Fruit fly (Drosophila melanogaster) whole organism, pupa: ENCODE data around the gene Arf1.

Source experiments
- CG10348 ChIP-seq: fragments of 200-800 bp; sonication (Bioruptor generic); IDR thresholded peaks from 2 replicates; pipeline ENCODE4 v1.3.6; 2022; ENCODE audit warnings: missing biosample characterization, missing genetic modification characterization
- CG12605 ChIP-seq: fragments of 200-800 bp; sonication (Bioruptor generic); IDR thresholded peaks from 2 replicates; pipeline ENCODE4 v1.3.6; 2022; ENCODE audit warnings: missing biosample characterization, missing genetic modification characterization
- CG13204 ChIP-seq: fragments of 200-800 bp; sonication (Bioruptor generic); optimal IDR thresholded peaks from 2 replicates; lab custom pipeline; 2018; ENCODE audit warnings: missing biosample characterization, mild to moderate bottlenecking, missing genetic modification characterization, moderate library complexity
- CG14655 ChIP-seq: fragments of 200-800 bp; sonication (Bioruptor generic); optimal IDR thresholded peaks from 3 replicates; lab custom pipeline; 2017; ENCODE audit warnings: mild to moderate bottlenecking, missing biosample characterization, missing genetic modification reagents, missing genetic modification characterization
- CG15710 ChIP-seq: fragments of 200-800 bp; sonication (Bioruptor generic); optimal IDR thresholded peaks from 2 replicates; lab custom pipeline; 2018; ENCODE audit warnings: missing biosample characterization, mild to moderate bottlenecking, missing genetic modification characterization, moderate library complexity
- CG17806 ChIP-seq: fragments of 200-800 bp; sonication (Bioruptor generic); optimal IDR thresholded peaks from 2 replicates; lab custom pipeline; 2018; ENCODE audit warnings: missing biosample characterization, mild to moderate bottlenecking, missing genetic modification characterization, moderate library complexity
- CG32121 ChIP-seq: fragments of 200-800 bp; sonication (Bioruptor generic); IDR thresholded peaks from 2 replicates; pipeline ENCODE4 v1.3.6; 2022; ENCODE audit warnings: missing biosample characterization, missing genetic modification characterization
- CG34367 ChIP-seq: fragments of 200-800 bp; sonication (Bioruptor generic); optimal IDR thresholded peaks from 2 replicates; lab custom pipeline; 2018; ENCODE audit warnings: missing biosample characterization, mild to moderate bottlenecking, missing genetic modification characterization
- CG4496 ChIP-seq: fragments of 200-800 bp; sonication (Bioruptor generic); IDR thresholded peaks from 3 replicates; pipeline ENCODE4 v1.3.6; 2022; ENCODE audit warnings: missing biosample characterization, missing genetic modification characterization
- CG8159 ChIP-seq: fragments of 200-800 bp; sonication (Bioruptor generic); optimal IDR thresholded peaks from 3 replicates; lab custom pipeline; 2018; ENCODE audit warnings: missing biosample characterization, mild to moderate bottlenecking, missing genetic modification characterization, moderate library complexity
- CG8301 ChIP-seq: fragments of 200-800 bp; sonication (Bioruptor generic); optimal IDR thresholded peaks from 2 replicates; lab custom pipeline; 2018; ENCODE audit warnings: missing biosample characterization, mild to moderate bottlenecking, missing genetic modification characterization
- CG9948 ChIP-seq: fragments of 200-800 bp; sonication (Bioruptor generic); optimal IDR thresholded peaks from 2 replicates; lab custom pipeline; 2018; ENCODE audit warnings: missing biosample characterization, mild to moderate bottlenecking, missing genetic modification characterization, moderate library complexity
- D1 ChIP-seq: fragments of 200-800 bp; sonication (Bioruptor generic); optimal IDR thresholded peaks from 2 replicates; lab custom pipeline; 2018; ENCODE audit warnings: missing biosample characterization, mild to moderate bottlenecking, missing genetic modification characterization, moderate library complexity
- EcR ChIP-seq: fragments of 200-800 bp; sonication (Bioruptor generic); optimal IDR thresholded peaks from 3 replicates; lab custom pipeline; 2019; ENCODE audit warnings: missing biosample characterization, missing genetic modification characterization, mild to moderate bottlenecking, moderate library complexity, missing genetic modification reagents
- Ets98B ChIP-seq: fragments of 200-800 bp; sonication (Bioruptor generic); IDR thresholded peaks from 2 replicates; pipeline ENCODE4 v1.3.6; 2022; ENCODE audit warnings: missing biosample characterization, missing genetic modification characterization
- Pif1A ChIP-seq: fragments of 200-800 bp; sonication (Bioruptor generic); optimal IDR thresholded peaks from 3 replicates; lab custom pipeline; 2016; ENCODE audit warnings: missing biosample characterization, missing genetic modification characterization
- Pif1B ChIP-seq: fragments of 200-800 bp; sonication (Bioruptor generic); optimal IDR thresholded peaks from 3 replicates; lab custom pipeline; 2016; ENCODE audit warnings: missing biosample characterization, missing genetic modification characterization
- Snoo ChIP-seq: fragments of 200-800 bp; sonication (Bioruptor generic); optimal IDR thresholded peaks from 3 replicates; lab custom pipeline; 2017; ENCODE audit warnings: missing biosample characterization, mild to moderate bottlenecking, missing genetic modification characterization, inconsistent platforms
- fd96Ca ChIP-seq: fragments of 200-800 bp; sonication (Bioruptor generic); IDR thresholded peaks from 3 replicates; pipeline ENCODE4 v1.3.6; 2022; ENCODE audit warnings: missing biosample characterization, missing genetic modification characterization
- gl ChIP-seq: fragments of 200-800 bp; sonication (Bioruptor generic); optimal IDR thresholded peaks from 2 replicates; lab custom pipeline; 2018; ENCODE audit warnings: missing biosample characterization, mild to moderate bottlenecking, missing genetic modification characterization
- rn ChIP-seq: fragments of 200-800 bp; sonication (Bioruptor generic); IDR thresholded peaks from 2 replicates; pipeline ENCODE4 v1.3.6; 2022; ENCODE audit warnings: missing biosample characterization, missing genetic modification characterization

Gene Arf1

DNA sequence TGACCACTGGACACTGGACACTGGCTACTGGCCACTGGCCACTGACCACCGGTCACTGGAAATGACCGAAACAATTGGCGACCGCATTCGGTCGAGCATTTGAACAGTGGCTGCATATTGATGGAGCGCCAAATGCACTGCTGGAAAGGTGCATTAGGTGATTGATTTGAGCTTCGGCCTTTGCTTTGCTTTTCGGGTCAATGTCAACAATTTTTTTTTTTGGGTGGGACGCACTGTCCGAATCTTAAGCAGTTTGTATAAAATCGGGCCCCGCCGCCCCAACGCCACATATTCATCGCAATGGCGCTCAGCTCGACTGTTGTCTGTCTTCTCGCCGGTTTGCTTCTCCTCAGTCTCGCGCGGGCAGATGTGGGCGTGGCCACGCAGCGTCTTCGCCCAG, 11.5 kb downstream of the Arf1 start, which contains the start of gene CG13239:
Gene CG13239, plus strand, starts transcription at position 301 of the 400 bp plus-strand sequence.
- TF ChIP-seq CG8301 (tag; lab: Kevin White, UChicago), result no peak
- TF ChIP-seq gl (tag; lab: Kevin White, UChicago), result no peak
- no peak for TF ChIP-seq CG8159 (tag; lab: Kevin White, UChicago)
- no peak for TF ChIP-seq Snoo (tag; lab: Kevin White, UChicago)
- no peak for TF ChIP-seq EcR (GFP tag; lab: Kevin White, UChicago)
- no peak for TF ChIP-seq CG13204 (GFP tag; lab: Kevin White, UChicago)
- TF ChIP-seq CG9948, result no peak
- TF ChIP-seq fd96Ca (GFP tag; lab: Robert Waterston, UW), result no peak
- TF ChIP-seq CG17806, result no peak
- TF ChIP-seq CG14655 (GFP tag; lab: Kevin White, UChicago), result no peak
- TF ChIP-seq Pif1B (GFP tag; lab: Kevin White, UChicago), result no peak
- no peak for TF ChIP-seq CG34367 (tag; lab: Kevin White, UChicago)
- no peak for TF ChIP-seq CG15710
- TF ChIP-seq CG32121 (GFP tag; lab: Robert Waterston, UW), result no peak
- TF ChIP-seq rn (GFP tag; lab: Robert Waterston, UW), result no peak
- TF ChIP-seq CG10348 (GFP tag; lab: Robert Waterston, UW), result no peak

DNA sequence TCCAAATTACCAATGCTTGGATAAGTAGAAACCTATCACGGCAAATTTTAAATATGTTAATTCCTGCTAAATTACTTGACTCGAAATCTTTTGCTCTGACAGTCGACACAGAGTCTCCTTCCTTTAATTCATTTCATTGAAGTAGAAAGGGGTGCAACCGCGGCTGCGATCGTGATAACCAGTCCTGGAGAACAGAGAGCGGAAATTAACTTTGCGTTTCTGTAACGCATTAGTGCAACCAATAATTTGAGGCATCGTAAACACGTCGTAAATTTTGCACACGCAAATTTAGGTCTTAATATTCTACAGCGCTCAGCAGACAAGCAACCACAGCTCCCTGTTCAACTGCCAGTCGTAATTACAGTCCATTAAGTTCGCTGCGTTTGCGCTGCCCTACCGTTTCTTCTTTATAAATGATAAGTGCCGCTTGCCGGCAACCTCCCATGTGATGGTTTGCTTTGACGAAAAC, 16.0 kb downstream of the Arf1 start, which contains the start of gene CG32459:
Gene CG32459, minus strand, starts transcription at position 51 of the 469 bp plus-strand sequence.
- no peak for TF ChIP-seq rn (GFP tag; lab: Robert Waterston, UW)
- TF ChIP-seq Ets98B, result no peak
- no peak for TF ChIP-seq EcR (GFP tag; lab: Kevin White, UChicago)
- no peak for TF ChIP-seq D1 (tag; lab: Kevin White, UChicago)
- TF ChIP-seq CG4496 (GFP tag; lab: Robert Waterston, UW), result no peak
- TF ChIP-seq CG34367 (tag; lab: Kevin White, UChicago), result no peak
- no peak for TF ChIP-seq CG32121 (GFP tag; lab: Robert Waterston, UW)
- TF ChIP-seq CG10348 (GFP tag; lab: Robert Waterston, UW), result no peak
- no peak for TF ChIP-seq Snoo (tag; lab: Kevin White, UChicago)
- no peak for TF ChIP-seq CG8301 (tag; lab: Kevin White, UChicago)
- TF ChIP-seq CG13204 (GFP tag; lab: Kevin White, UChicago), result no peak
- TF ChIP-seq fd96Ca (GFP tag; lab: Robert Waterston, UW), result no peak
- TF ChIP-seq CG12605 (GFP tag; lab: Robert Waterston, UW), result no peak
- no peak for TF ChIP-seq Pif1A
- no peak for TF ChIP-seq CG14655 (GFP tag; lab: Kevin White, UChicago)

DNA sequence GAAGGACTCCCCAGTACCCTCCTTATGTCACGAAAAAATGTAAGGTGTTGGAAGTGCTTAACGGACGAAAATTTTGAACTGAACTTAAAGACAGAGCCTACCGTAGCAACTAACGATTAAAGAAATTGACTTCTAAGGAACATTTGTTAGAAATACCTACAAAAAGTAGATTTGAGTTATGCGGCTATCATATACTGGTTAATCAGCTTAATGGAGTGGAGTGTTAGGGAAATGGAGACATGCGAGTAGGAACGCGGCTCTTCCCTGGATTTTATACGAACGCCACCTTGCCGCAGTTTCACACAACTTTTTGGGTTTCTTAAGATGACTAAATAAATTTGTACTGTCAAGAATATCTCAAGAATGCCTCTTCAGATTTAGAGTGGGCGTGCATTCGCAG, 18.6 kb downstream of the Arf1 start, which contains the start of gene CG32462:
Gene CG32462, minus strand, starts transcription at position 101 of the 400 bp plus-strand sequence.
- TF ChIP-seq CG14655 (GFP tag; lab: Kevin White, UChicago) (no peak), gl (tag; lab: Kevin White, UChicago) (no peak), Snoo (tag; lab: Kevin White, UChicago) (no peak), Pif1A (no peak), Ets98B (no peak), CG15710 (no peak), EcR (GFP tag; lab: Kevin White, UChicago) (no peak), CG10348 (GFP tag; lab: Robert Waterston, UW) (no peak), CG17806 (no peak), D1 (tag; lab: Kevin White, UChicago) (no peak), CG4496 (GFP tag; lab: Robert Waterston, UW) (no peak), CG32121 (GFP tag; lab: Robert Waterston, UW) (no peak), CG8159 (tag; lab: Kevin White, UChicago) (no peak), fd96Ca (GFP tag; lab: Robert Waterston, UW) (no peak), rn (GFP tag; lab: Robert Waterston, UW) (no peak), CG9948 (no peak), Pif1B (GFP tag; lab: Kevin White, UChicago) (no peak), CG12605 (GFP tag; lab: Robert Waterston, UW) (no peak)
- TF ChIP-seq, all 21 proteins: peak for 0

DNA sequence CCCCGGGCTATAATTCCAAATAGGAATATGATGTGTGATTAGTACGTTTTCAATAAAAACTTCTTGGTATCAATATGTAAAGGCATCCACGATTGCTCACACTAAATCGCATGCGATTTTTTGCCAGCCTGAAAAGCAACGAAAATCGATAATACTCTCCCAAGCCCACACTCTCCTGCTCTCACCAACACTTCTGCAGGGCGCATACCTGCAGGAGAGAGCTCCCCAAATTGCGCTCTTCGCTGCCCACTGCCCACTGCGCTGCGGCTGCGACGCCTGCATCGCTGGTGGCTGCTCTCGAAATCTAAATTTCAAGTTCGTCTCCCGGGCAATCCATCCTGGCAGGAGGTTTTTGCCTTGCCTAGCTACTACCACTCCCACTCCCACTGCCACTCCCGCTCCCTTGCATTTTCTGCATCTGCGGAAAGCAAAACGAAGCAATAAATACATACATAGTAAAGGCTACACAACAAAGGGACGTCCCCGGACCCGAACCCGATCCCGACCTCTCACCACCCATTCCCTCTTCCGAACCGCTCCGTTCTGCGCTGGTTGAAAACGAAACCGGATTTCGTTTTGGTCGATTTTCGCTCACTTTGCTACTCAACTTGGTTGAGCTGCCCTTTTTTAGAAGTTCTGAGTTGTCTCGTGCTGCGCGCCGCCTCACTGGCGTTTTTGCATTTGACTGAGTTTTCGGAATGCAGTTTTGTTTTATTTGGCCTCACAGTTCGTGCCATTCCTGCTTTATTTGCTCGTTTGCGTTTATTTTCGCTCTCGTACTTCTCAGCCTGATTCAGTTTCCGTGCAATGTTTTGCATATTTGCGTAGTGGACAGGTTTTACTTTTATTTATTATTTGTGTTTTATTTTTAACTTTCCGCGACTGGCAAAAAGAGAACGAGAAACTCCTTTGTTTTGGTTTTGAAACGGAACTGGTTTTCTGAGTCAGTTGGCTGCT, 20.6 kb downstream of the Arf1 start:
- TF ChIP-seq gl (tag; lab: Kevin White, UChicago) (peak; percentile 97), CG4496 (GFP tag; lab: Robert Waterston, UW) (peak; percentile 60), Ets98B (no peak), Pif1B (GFP tag; lab: Kevin White, UChicago) (peak; percentile 81), CG8159 (tag; lab: Kevin White, UChicago) (peak; percentile 88), EcR (GFP tag; lab: Kevin White, UChicago) (peak; percentile 91), CG34367 (tag; lab: Kevin White, UChicago) (peak; percentile 86), CG8301 (tag; lab: Kevin White, UChicago) (peak; percentile 23), fd96Ca (GFP tag; lab: Robert Waterston, UW) (peak; percentile 54; the same call in 2 of the 3 replicates), CG9948 (peak; percentile 75), CG12605 (GFP tag; lab: Robert Waterston, UW) (peak; percentile 77), Pif1A (peak; percentile 80), CG15710 (peak; percentile 83), CG13204 (GFP tag; lab: Kevin White, UChicago) (peak; percentile 90), rn (GFP tag; lab: Robert Waterston, UW) (no peak), D1 (tag; lab: Kevin White, UChicago) (peak; percentile 69), CG14655 (GFP tag; lab: Kevin White, UChicago) (peak; percentile 63), CG10348 (GFP tag; lab: Robert Waterston, UW) (no peak), CG17806 (peak; percentile 74), CG32121 (GFP tag; lab: Robert Waterston, UW) (peak; percentile 29), Snoo (tag; lab: Kevin White, UChicago) (peak; percentile 73)
- TF ChIP-seq, all 21 proteins: peak for 18
